Fruit fly (Drosophila melanogaster) whole organism, wandering third instar larva: Measurements from ENCODE around the gene CG15317.
A peak's percentile ranks its signal among the peaks of the same experiment; 100 is the strongest.

Experiments used
- HLH106 ChIP-seq: fragments of 200-800 bp; optimal IDR thresholded peaks from 3 replicates; lab custom pipeline; 2019; ENCODE audit warnings: missing biosample characterization, mild to moderate bottlenecking, missing genetic modification characterization, moderate library complexity
- br ChIP-seq: fragments of 200-800 bp; sonication (Bioruptor generic); optimal IDR thresholded peaks from 2 replicates; lab custom pipeline; 2016; ENCODE audit warnings: missing biosample characterization, missing genetic modification characterization
- dl ChIP-seq, 2 experiments: fragments of 175-275, 200-275 bp in 1 of 2; fragments of 200-275 bp in 1 of 2; sonication (Bioruptor generic); optimal IDR thresholded peaks; lab custom pipeline; 2018; ENCODE audit warnings: mild to moderate bottlenecking in 2 of 2, missing biosample characterization in 2 of 2, missing genetic modification characterization in 2 of 2, moderate library complexity in 2 of 2; ENCODE audit not compliant: partially characterized antibody in 2 of 2, insufficient read depth in 1 of 2
- psq ChIP-seq: fragments of 200-800 bp; sonication (Bioruptor generic); optimal IDR thresholded peaks from 3 replicates; lab custom pipeline; 2017; ENCODE audit warnings: missing biosample characterization, mild to moderate bottlenecking, missing genetic modification characterization, moderate library complexity
- rgr ChIP-seq: fragments of 200-800 bp; sonication (Bioruptor generic); optimal IDR thresholded peaks from 3 replicates; lab custom pipeline; 2016; ENCODE audit warnings: missing biosample characterization, mild to moderate bottlenecking, missing genetic modification characterization
- tai ChIP-seq: sonication (Bioruptor generic); optimal IDR thresholded peaks from 2 replicates; lab custom pipeline; 2016; ENCODE audit warnings: missing biosample characterization, missing genetic modification characterization
- usp ChIP-seq: fragments of >200 bp; optimal IDR thresholded peaks from 2 replicates; lab custom pipeline; 2017; ENCODE audit warnings: missing biosample characterization, missing genetic modification characterization

DNA sequence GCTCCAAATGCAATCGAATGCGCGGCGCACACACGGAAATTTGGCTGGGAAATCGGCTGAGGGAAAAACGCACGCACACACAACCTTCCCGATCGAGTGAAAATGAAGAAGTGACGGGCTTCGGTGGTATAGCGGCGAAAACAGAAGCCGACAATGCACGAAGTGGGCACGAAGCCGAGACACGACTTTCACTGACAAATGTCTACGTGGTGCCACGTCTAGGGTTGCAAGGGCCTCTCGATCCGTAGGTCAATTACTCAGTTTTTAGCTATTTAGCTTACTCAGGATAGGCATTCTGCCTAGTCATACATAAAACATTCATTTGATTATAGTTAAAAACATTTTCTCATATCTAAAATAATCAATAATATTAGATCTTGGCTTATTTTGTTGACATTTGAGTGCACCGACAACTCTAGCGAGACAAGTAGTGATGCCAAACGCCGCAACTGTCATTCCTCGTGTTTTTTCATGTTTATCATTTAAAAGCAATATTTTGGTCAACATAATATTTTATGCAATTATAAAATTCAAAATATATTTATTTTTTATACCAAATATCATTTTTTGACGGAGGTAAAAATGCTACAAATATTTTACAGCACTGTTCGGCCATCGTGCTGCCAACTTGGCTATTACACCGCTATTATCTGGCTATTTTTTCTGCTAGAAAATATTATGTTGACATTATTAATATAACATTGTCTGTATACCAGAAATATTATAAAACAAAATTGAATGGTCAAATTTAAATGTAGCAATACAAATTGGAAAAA, 2.6 kb downstream of the CG15317 start:
- TF ChIP-seq rgr (GFP tag; lab: Kevin White, UChicago) (peak; percentile 92), tai (GFP tag; lab: Kevin White, UChicago) (no peak), br (GFP tag; lab: Kevin White, UChicago) (peak; percentile 86), HLH106 (tag; lab: Kevin White, UChicago) (peak; percentile 93), psq (GFP tag; lab: Kevin White, UChicago) (peak; percentile 81), dl (GFP tag; optimal IDR thresholded peaks at IDR 0.05; lab: Kevin White, UChicago; ENCODE audit: insufficient read depth in 1 of 2, partially characterized antibody in 2 of 2) (no peak), usp (GFP tag; lab: Kevin White, UChicago) (no peak)
